Worm (Caenorhabditis elegans) whole organism, young adult: Measurements from ENCODE around the gene mfsd-10.

Experiments used
- T07F8.4 ChIP-seq: sonication (generic microtip); optimal IDR thresholded peaks from 2 replicates; lab custom pipeline; 2016; ENCODE audit warnings: mild to moderate bottlenecking, missing genetic modification characterization, moderate library complexity, missing compliant biosample characterization
- Y79H2A.3 ChIP-seq: fragments of 200-800 bp; sonication (Bioruptor generic); conservative IDR thresholded peaks from 2 replicates; pipeline ENCODE4 v1.3.6; 2022; ENCODE audit warnings: missing genetic modification reagents, missing genetic modification characterization, missing compliant biosample characterization
- akir-1 ChIP-seq: fragments of 200-800 bp; sonication (Bioruptor generic); optimal IDR thresholded peaks from 2 replicates; lab custom pipeline; 2018; ENCODE audit warnings: mild to moderate bottlenecking, missing genetic modification characterization, moderate library complexity, missing compliant biosample characterization
- ama-1 ChIP-seq, 3 experiments: fragments of 150-350 bp in 1 of 3; sonication (generic microtip) in 2 of 3; optimal IDR thresholded peaks; 2 replicates each; lab custom pipeline; 2014 to 2018; ENCODE audit warnings: missing biosample characterization in 2 of 3, missing genetic modification characterization in 2 of 3, missing genetic modification reagents in 2 of 3
- attf-3 ChIP-seq: fragments of 200-800 bp; sonication (Bioruptor generic); conservative IDR thresholded peaks from 2 replicates; pipeline ENCODE4 v1.3.6; 2022; ENCODE audit warnings: missing genetic modification reagents, missing genetic modification characterization, missing compliant biosample characterization
- ceh-58 ChIP-seq: fragments of 200-800 bp; sonication (Bioruptor generic); IDR thresholded peaks from 2 replicates; pipeline ENCODE4 v1.3.6; 2022; ENCODE audit warnings: missing genetic modification characterization, missing compliant biosample characterization
- hlh-12 ChIP-seq: sonication (generic microtip); optimal IDR thresholded peaks from 2 replicates; lab custom pipeline; 2016; ENCODE audit warnings: missing genetic modification characterization, missing compliant biosample characterization
- nfya-1 ChIP-seq: sonication (generic microtip); optimal IDR thresholded peaks from 2 replicates; lab custom pipeline; 2017; ENCODE audit warnings: antibody characterized with exemption, missing compliant biosample characterization, missing genetic modification characterization, borderline replicate concordance; ENCODE audit not compliant: insufficient read depth
- nfya-2 ChIP-seq: fragments of 200-800 bp; sonication (Bioruptor generic); IDR thresholded peaks from 2 replicates; pipeline ENCODE4 v1.3.6; 2022; ENCODE audit warnings: missing genetic modification reagents, missing genetic modification characterization, missing compliant biosample characterization
- sea-2 ChIP-seq: fragments of 200-800 bp; sonication (Bioruptor generic); IDR thresholded peaks from 2 replicates; pipeline ENCODE4 v1.3.6; 2022; ENCODE audit warnings: missing genetic modification characterization, missing compliant biosample characterization
- snpc-1.1 ChIP-seq: sonication (generic microtip); optimal IDR thresholded peaks from 2 replicates; lab custom pipeline; 2017; ENCODE audit warnings: missing genetic modification characterization, mild to moderate bottlenecking, missing compliant biosample characterization, antibody characterized with exemption, moderate library complexity, missing genotype, missing genetic modification reagents; ENCODE audit not compliant: insufficient read depth
- unc-62 ChIP-seq: fragments of 150-350 bp; optimal IDR thresholded peaks from 2 replicates; lab custom pipeline; 2014; ENCODE audit warnings: missing biosample characterization, missing genetic modification reagents, missing genetic modification characterization
- ztf-25 ChIP-seq: fragments of 200-800 bp; sonication (Bioruptor generic); IDR thresholded peaks from 2 replicates; pipeline ENCODE4 v1.3.6; 2022; ENCODE audit warnings: missing genetic modification reagents, missing genetic modification characterization, missing compliant biosample characterization

- TF ChIP-seq hlh-12 (tag; lab: Kevin White, UChicago): no peak
- no peak for TF ChIP-seq ztf-25
- TF ChIP-seq snpc-1.1: no peak
- no peak for TF ChIP-seq Y79H2A.3 (GFP tag; lab: Robert Waterston, UW)
- no peak for TF ChIP-seq unc-62 (GFP tag; lab: Kevin White, UChicago)
- TF ChIP-seq ama-1 (optimal IDR thresholded peaks at IDR 0.05; lab: Kevin White, UChicago): no peak
- no peak for TF ChIP-seq ama-1 (GFP tag; optimal IDR thresholded peaks at IDR 0.05; lab: Kevin White, UChicago)
- no peak for TF ChIP-seq T07F8.4 (tag; lab: Kevin White, UChicago)
- TF ChIP-seq nfya-1 (tag; lab: Kevin White, UChicago): no peak
- no peak for TF ChIP-seq nfya-2 (GFP tag; lab: Robert Waterston, UW)
- no peak for TF ChIP-seq akir-1 (GFP tag; lab: Kevin White, UChicago)
- no peak for TF ChIP-seq sea-2
- no peak for TF ChIP-seq attf-3 (GFP tag; lab: Robert Waterston, UW)
- TF ChIP-seq ceh-58 (GFP tag; lab: Robert Waterston, UW): no peak
Observed at ce11 chrX:17340484-17340883, 28.0 kb downstream of the mfsd-10 start, which contains the start of gene C53C11.1.
